Worm (Caenorhabditis elegans) whole organism, L3 larva: ENCODE results near the gene srg-57.

Experiments used
- aly-2 ChIP-seq: fragments of 150-350 bp; optimal IDR thresholded peaks from 2 replicates; lab custom pipeline; 2014; ENCODE audit warnings: missing biosample characterization, missing genetic modification characterization
- ama-1 ChIP-seq: fragments of 150-350 bp; optimal IDR thresholded peaks from 2 replicates; lab custom pipeline; 2018
- ceh-16 ChIP-seq: sonication (generic microtip); optimal IDR thresholded peaks from 2 replicates; lab custom pipeline; 2017; ENCODE audit warnings: missing biosample characterization, missing genetic modification characterization
- ceh-28 ChIP-seq: fragments of 150-350 bp; optimal IDR thresholded peaks from 2 replicates; lab custom pipeline; 2014; ENCODE audit warnings: missing biosample characterization, missing genetic modification reagents, missing genetic modification characterization
- ceh-9 ChIP-seq: sonication (generic microtip); optimal IDR thresholded peaks from 2 replicates; lab custom pipeline; 2018; ENCODE audit warnings: missing biosample characterization, missing genetic modification characterization
- daf-12 ChIP-seq: fragments of 150-350 bp; optimal IDR thresholded peaks from 2 replicates; lab custom pipeline; 2014; ENCODE audit warnings: missing biosample characterization, missing genetic modification reagents, missing genetic modification characterization
- egl-27 ChIP-seq: sonication (generic microtip); optimal IDR thresholded peaks from 4 replicates; lab custom pipeline; 2017; ENCODE audit warnings: missing biosample characterization, missing genetic modification reagents, missing genetic modification characterization
- egl-5 ChIP-seq: fragments of 150-350 bp; optimal IDR thresholded peaks from 2 replicates; lab custom pipeline; 2017; ENCODE audit warnings: missing biosample characterization, missing genetic modification reagents, missing genetic modification characterization, inconsistent platforms
- elt-1 ChIP-seq: fragments of 150-350 bp; optimal IDR thresholded peaks from 2 replicates; lab custom pipeline; 2014; ENCODE audit warnings: missing biosample characterization, missing genetic modification characterization
- elt-3 ChIP-seq, 3 experiments: fragments of 150-350 bp in 1 of 3; sonication (generic microtip) in 2 of 3; optimal IDR thresholded peaks; 2 replicates in 2 of 3; 4 replicates in 1 of 3; lab custom pipeline; 2014 to 2017; ENCODE audit warnings: missing biosample characterization in 3 of 3, missing genetic modification characterization in 3 of 3
- fkh-10 ChIP-seq: sonication (generic microtip); optimal IDR thresholded peaks from 2 replicates; lab custom pipeline; 2017; ENCODE audit warnings: missing biosample characterization, missing genetic modification reagents, missing genetic modification characterization
- fkh-2 ChIP-seq: fragments of 150-350 bp; optimal IDR thresholded peaks from 2 replicates; lab custom pipeline; 2014; ENCODE audit warnings: missing biosample characterization, missing genetic modification reagents, missing genetic modification characterization
- fos-1 ChIP-seq: fragments of 150-350 bp; optimal IDR thresholded peaks from 2 replicates; lab custom pipeline; 2014; ENCODE audit warnings: missing biosample characterization, missing genetic modification characterization
- hmg-11 ChIP-seq: sonication (generic microtip); optimal IDR thresholded peaks from 2 replicates; lab custom pipeline; 2016; ENCODE audit warnings: missing genetic modification characterization, missing compliant biosample characterization
- jun-1 ChIP-seq: fragments of 150-350 bp; optimal IDR thresholded peaks from 2 replicates; lab custom pipeline; 2014; ENCODE audit warnings: missing biosample characterization, missing genetic modification reagents, missing genetic modification characterization
- lin-15B ChIP-seq: fragments of 150-350 bp; optimal IDR thresholded peaks from 2 replicates; lab custom pipeline; 2014; ENCODE audit warnings: missing biosample characterization, missing genetic modification characterization
- mdl-1 ChIP-seq: fragments of 150-350 bp; optimal IDR thresholded peaks from 2 replicates; lab custom pipeline; 2014; ENCODE audit warnings: missing biosample characterization, missing genetic modification characterization
- mml-1 ChIP-seq: fragments of 150-350 bp; sonication (generic microtip); optimal IDR thresholded peaks from 3 replicates; lab custom pipeline; 2014; ENCODE audit warnings: missing biosample characterization, missing genetic modification characterization
- nfya-1 ChIP-seq: sonication (generic microtip); optimal IDR thresholded peaks from 2 replicates; lab custom pipeline; 2017; ENCODE audit warnings: missing genetic modification characterization, mild to moderate bottlenecking, missing compliant biosample characterization, antibody characterized with exemption, moderate library complexity; ENCODE audit not compliant: insufficient read depth
- nhr-11 ChIP-seq: fragments of 150-350 bp; optimal IDR thresholded peaks from 2 replicates; lab custom pipeline; 2014; ENCODE audit warnings: missing biosample characterization, missing genetic modification characterization
- nhr-12 ChIP-seq: fragments of 150-350 bp; optimal IDR thresholded peaks from 2 replicates; lab custom pipeline; 2014; ENCODE audit warnings: missing biosample characterization, missing genetic modification characterization
- nhr-23 ChIP-seq: fragments of 150-350 bp; optimal IDR thresholded peaks from 2 replicates; lab custom pipeline; 2014; ENCODE audit warnings: missing biosample characterization, missing genetic modification reagents, missing genetic modification characterization
- nhr-237 ChIP-seq: fragments of 150-350 bp; optimal IDR thresholded peaks from 2 replicates; lab custom pipeline; 2014; ENCODE audit warnings: missing biosample characterization, missing genetic modification characterization
- nhr-25 ChIP-seq: sonication (generic microtip); optimal IDR thresholded peaks from 2 replicates; lab custom pipeline; 2017; ENCODE audit warnings: missing biosample characterization, missing genetic modification characterization
- nhr-28 ChIP-seq: fragments of 150-350 bp; optimal IDR thresholded peaks from 2 replicates; lab custom pipeline; 2014; ENCODE audit warnings: missing biosample characterization, missing genetic modification characterization
- nhr-43 ChIP-seq: sonication (generic microtip); optimal IDR thresholded peaks from 2 replicates; lab custom pipeline; 2016; ENCODE audit warnings: mild to moderate bottlenecking, missing genetic modification characterization, missing compliant biosample characterization; ENCODE audit not compliant: poor library complexity, severe bottlenecking
- nhr-67 ChIP-seq: fragments of 150-350 bp; optimal IDR thresholded peaks from 2 replicates; lab custom pipeline; 2014; ENCODE audit warnings: missing biosample characterization, missing genetic modification characterization
- nhr-76 ChIP-seq: fragments of 150-350 bp; sonication (generic microtip); optimal IDR thresholded peaks from 5 replicates; lab custom pipeline; 2014; ENCODE audit warnings: missing biosample characterization, missing genetic modification characterization
- pha-4 ChIP-seq: fragments of 150-350 bp; optimal IDR thresholded peaks from 2 replicates; lab custom pipeline; 2014; ENCODE audit warnings: missing biosample characterization, missing genetic modification reagents, missing genetic modification characterization
- pqm-1 ChIP-seq: fragments of 150-350 bp; optimal IDR thresholded peaks from 2 replicates; lab custom pipeline; 2017; ENCODE audit warnings: missing biosample characterization, missing genetic modification characterization, inconsistent platforms
- sea-2 ChIP-seq: fragments of 150-350 bp; sonication (generic microtip); optimal IDR thresholded peaks from 4 replicates; lab custom pipeline; 2014; ENCODE audit warnings: missing biosample characterization, missing genetic modification reagents, missing genetic modification characterization
- skn-1 ChIP-seq: fragments of 150-350 bp; optimal IDR thresholded peaks from 2 replicates; lab custom pipeline; 2014; ENCODE audit warnings: missing biosample characterization, missing genetic modification characterization
- tbx-2 ChIP-seq: sonication (generic microtip); optimal IDR thresholded peaks from 2 replicates; lab custom pipeline; 2016; ENCODE audit warnings: mild to moderate bottlenecking, missing genetic modification characterization, missing compliant biosample characterization
- unc-39 ChIP-seq: sonication (generic microtip); optimal IDR thresholded peaks from 4 replicates; lab custom pipeline; 2017; ENCODE audit warnings: missing biosample characterization, missing genetic modification characterization
- unc-62 ChIP-seq: fragments of 150-350 bp; sonication (generic microtip); optimal IDR thresholded peaks from 4 replicates; lab custom pipeline; 2014; ENCODE audit warnings: missing biosample characterization, missing genetic modification reagents, missing genetic modification characterization
- zag-1 ChIP-seq: fragments of 150-350 bp; optimal IDR thresholded peaks from 2 replicates; lab custom pipeline; 2014; ENCODE audit warnings: missing biosample characterization, missing genetic modification characterization
- ztf-11 ChIP-seq: fragments of 150-350 bp; optimal IDR thresholded peaks from 2 replicates; lab custom pipeline; 2014; ENCODE audit warnings: missing biosample characterization, missing genetic modification characterization
- ztf-4 ChIP-seq: fragments of 150-350 bp; optimal IDR thresholded peaks from 2 replicates; lab custom pipeline; 2014; ENCODE audit warnings: missing biosample characterization, missing genetic modification characterization

Gene srg-57

ce11 chrV:2710192-2710591, 24.1 kb downstream of the srg-57 start:
- TF ChIP-seq skn-1 (tag; lab: Kevin White, UChicago) (no peak), nfya-1 (peak; percentile 73), daf-12 (tag; lab: Kevin White, UChicago) (no peak)

ce11 chrV:2706379-2706778, 27.9 kb downstream of the srg-57 start:
- no peak for TF ChIP-seq sea-2 (GFP tag; lab: Kevin White, UChicago)
- no peak for TF ChIP-seq nhr-12
- TF ChIP-seq elt-1 (tag; lab: Kevin White, UChicago), result no peak
- TF ChIP-seq nfya-1, result no peak
- no peak for TF ChIP-seq ama-1 (lab: Kevin White, UChicago)
- TF ChIP-seq ceh-16 (tag; lab: Kevin White, UChicago), result no peak
- TF ChIP-seq lin-15B, result no peak
- no peak for TF ChIP-seq nhr-11
- no peak for TF ChIP-seq nhr-43 (tag; lab: Kevin White, UChicago)
- no peak for TF ChIP-seq nhr-25 (tag; lab: Kevin White, UChicago)
- TF ChIP-seq fkh-10 (GFP tag; lab: Kevin White, UChicago), result no peak
- TF ChIP-seq mml-1 (tag; lab: Kevin White, UChicago), result no peak
- no peak for TF ChIP-seq pqm-1 (tag; lab: Kevin White, UChicago)
- TF ChIP-seq ceh-9 (tag; lab: Kevin White, UChicago), result no peak
- no peak for TF ChIP-seq pha-4 (tag; lab: Kevin White, UChicago)

ce11 chrV:2703299-2703698, 31.0 kb downstream of the srg-57 start:
- no peak for TF ChIP-seq nhr-23 (tag; lab: Kevin White, UChicago)
- TF ChIP-seq nhr-67 (tag; lab: Kevin White, UChicago), result no peak
- no peak for TF ChIP-seq unc-39 (tag; lab: Kevin White, UChicago)
- TF ChIP-seq nhr-237, result no peak
- TF ChIP-seq aly-2 (tag; lab: Kevin White, UChicago), result no peak
- TF ChIP-seq jun-1, result no peak
- no peak for TF ChIP-seq ceh-9 (tag; lab: Kevin White, UChicago)
- TF ChIP-seq, all 47 proteins: peak for 0

ce11 chrV:2702883-2703282, 31.4 kb downstream of the srg-57 start:
- no peak for TF ChIP-seq nhr-12
- no peak for TF ChIP-seq nhr-23 (tag; lab: Kevin White, UChicago)
- TF ChIP-seq egl-27 (tag; lab: Kevin White, UChicago), result no peak
- no peak for TF ChIP-seq hmg-11
- TF ChIP-seq daf-12 (tag; lab: Kevin White, UChicago), result no peak
- TF ChIP-seq lin-15B, result no peak
- TF ChIP-seq ztf-4, result no peak
- no peak for TF ChIP-seq aly-2 (tag; lab: Kevin White, UChicago)
- TF ChIP-seq nhr-43 (tag; lab: Kevin White, UChicago), result no peak
- no peak for TF ChIP-seq tbx-2
- TF ChIP-seq pqm-1 (tag; lab: Kevin White, UChicago), result no peak
- no peak for TF ChIP-seq nhr-25 (tag; lab: Kevin White, UChicago)
- TF ChIP-seq nhr-28 (tag; lab: Kevin White, UChicago), result no peak
- TF ChIP-seq mdl-1 (tag; lab: Kevin White, UChicago), result no peak
- TF ChIP-seq nhr-76 (tag; lab: Kevin White, UChicago), result no peak
- TF ChIP-seq jun-1, result no peak
- TF ChIP-seq ztf-11 (tag; lab: Kevin White, UChicago), result no peak
- no peak for TF ChIP-seq nhr-67 (tag; lab: Kevin White, UChicago)
- no peak for TF ChIP-seq nfya-1
- TF ChIP-seq, all 47 proteins: peak for 0

- no peak for TF ChIP-seq fos-1 (tag; lab: Kevin White, UChicago)
- TF ChIP-seq ceh-9 (tag; lab: Kevin White, UChicago), result no peak
- no peak for TF ChIP-seq ceh-16 (tag; lab: Kevin White, UChicago)
- no peak for TF ChIP-seq zag-1 (tag; lab: Kevin White, UChicago)
- no peak for TF ChIP-seq sea-2 (GFP tag; lab: Kevin White, UChicago)
- TF ChIP-seq nhr-28 (tag; lab: Kevin White, UChicago), result no peak
These were observed 35.4 kb downstream of the srg-57 start, which contains the start of gene nuo-5 for ce11 chrV:2698826-2699225. Gene nuo-5, plus strand, starts transcription at chrV:2698972.

- TF ChIP-seq nhr-23 (tag; lab: Kevin White, UChicago), result no peak
- no peak for TF ChIP-seq mdl-1 (tag; lab: Kevin White, UChicago)
- no peak for TF ChIP-seq nhr-25 (tag; lab: Kevin White, UChicago)
- no peak for TF ChIP-seq elt-1 (tag; lab: Kevin White, UChicago)
- TF ChIP-seq ceh-16 (tag; lab: Kevin White, UChicago), result no peak
- no peak for TF ChIP-seq tbx-2
- TF ChIP-seq daf-12 (tag; lab: Kevin White, UChicago), result no peak
- TF ChIP-seq ama-1 (lab: Kevin White, UChicago), result no peak
- no peak for TF ChIP-seq pha-4 (tag; lab: Kevin White, UChicago)
- TF ChIP-seq unc-39 (tag; lab: Kevin White, UChicago), result no peak
- no peak for TF ChIP-seq fkh-2 (tag; lab: Kevin White, UChicago)
- no peak for TF ChIP-seq elt-3 (tag; optimal IDR thresholded peaks at IDR 0.05; lab: Kevin White, UChicago)
- TF ChIP-seq nhr-28 (tag; lab: Kevin White, UChicago), result no peak
- no peak for TF ChIP-seq ceh-28 (tag; lab: Kevin White, UChicago)
- TF ChIP-seq nhr-237, result no peak
- TF ChIP-seq egl-5 (tag; lab: Kevin White, UChicago), result no peak
- no peak for TF ChIP-seq unc-62 (GFP tag; lab: Kevin White, UChicago)
- no peak for TF ChIP-seq nhr-67 (tag; lab: Kevin White, UChicago)
- TF ChIP-seq, all 47 proteins: peak for 0
These were observed 36.6 kb downstream of the srg-57 start for ce11 chrV:2697693-2698092.
